Worm (Caenorhabditis elegans) whole organism, mixed stage, embryonic: Measurements from ENCODE around the gene R07E3.4.

Source experiments
- blmp-1 ChIP-seq: fragments of 150-350 bp; optimal IDR thresholded peaks from 2 replicates; lab custom pipeline; 2014; ENCODE audit warnings: missing biosample characterization, missing genetic modification characterization
- ceh-83 ChIP-seq: fragments of 200-800 bp; sonication (Bioruptor generic); optimal IDR thresholded peaks from 2 replicates; lab custom pipeline; 2018; ENCODE audit warnings: mild to moderate bottlenecking, missing genetic modification characterization, missing compliant biosample characterization
- drap-1 ChIP-seq: fragments of 200-800 bp; sonication (Bioruptor generic); optimal IDR thresholded peaks from 3 replicates; lab custom pipeline; 2018; ENCODE audit warnings: mild to moderate bottlenecking, missing genetic modification characterization, missing compliant biosample characterization
- elt-1 ChIP-seq: sonication (generic microtip); optimal IDR thresholded peaks from 2 replicates; lab custom pipeline; 2017; ENCODE audit warnings: missing genetic modification characterization, mild to moderate bottlenecking, missing compliant biosample characterization, antibody characterized with exemption, moderate library complexity, borderline replicate concordance; ENCODE audit not compliant: insufficient read depth
- elt-3 ChIP-seq: fragments of 150-350 bp; optimal IDR thresholded peaks from 2 replicates; lab custom pipeline; 2014; ENCODE audit warnings: missing biosample characterization, missing genetic modification characterization
- lin-13 ChIP-seq: fragments of 150-350 bp; optimal IDR thresholded peaks from 2 replicates; lab custom pipeline; 2014; ENCODE audit warnings: missing biosample characterization, missing genetic modification characterization
- mep-1 ChIP-seq: fragments of 150-350 bp; optimal IDR thresholded peaks from 2 replicates; lab custom pipeline; 2017; ENCODE audit warnings: missing biosample characterization, missing genetic modification reagents, missing genetic modification characterization, inconsistent platforms
- nhr-12 ChIP-seq: fragments of 150-350 bp; optimal IDR thresholded peaks from 2 replicates; lab custom pipeline; 2014; ENCODE audit warnings: missing biosample characterization, missing genetic modification characterization
- nhr-237 ChIP-seq: fragments of 150-350 bp; optimal IDR thresholded peaks from 2 replicates; lab custom pipeline; 2014; ENCODE audit warnings: missing biosample characterization, missing genetic modification characterization
- nhr-76 ChIP-seq: sonication (generic microtip); optimal IDR thresholded peaks from 2 replicates; lab custom pipeline; 2017; ENCODE audit warnings: missing biosample characterization, missing genetic modification characterization
- sem-2 ChIP-seq: fragments of 200-800 bp; sonication (Bioruptor generic); optimal IDR thresholded peaks from 2 replicates; lab custom pipeline; 2018; ENCODE audit warnings: mild to moderate bottlenecking, missing genetic modification characterization, missing compliant biosample characterization
- snpc-4 ChIP-seq: fragments of 150-350 bp; optimal IDR thresholded peaks from 2 replicates; lab custom pipeline; 2014; ENCODE audit warnings: missing biosample characterization, missing genetic modification characterization
- unc-62 ChIP-seq: fragments of 150-350 bp; optimal IDR thresholded peaks from 2 replicates; lab custom pipeline; 2014; ENCODE audit warnings: missing biosample characterization, missing genetic modification reagents, missing genetic modification characterization
- zip-8 ChIP-seq: fragments of 150-350 bp; optimal IDR thresholded peaks from 2 replicates; lab custom pipeline; 2014; ENCODE audit warnings: missing biosample characterization, missing genetic modification characterization

ce11 chrX:10297410-10297809 is 35.7 kb downstream of the R07E3.4 start:
- no peak for TF ChIP-seq lin-13 (tag; lab: Kevin White, UChicago)
- no peak for TF ChIP-seq blmp-1
- TF ChIP-seq drap-1 (GFP tag; lab: Kevin White, UChicago) = no peak
- no peak for TF ChIP-seq unc-62 (GFP tag; lab: Kevin White, UChicago)
- TF ChIP-seq sem-2 (GFP tag; lab: Kevin White, UChicago) = no peak
- TF ChIP-seq elt-3 (tag; lab: Kevin White, UChicago) = no peak
- no peak for TF ChIP-seq snpc-4
- TF ChIP-seq nhr-12 (tag; lab: Kevin White, UChicago) = no peak
- TF ChIP-seq elt-1 = no peak
- no peak for TF ChIP-seq nhr-237 (tag; lab: Kevin White, UChicago)
- no peak for TF ChIP-seq ceh-83 (GFP tag; lab: Kevin White, UChicago)
- TF ChIP-seq zip-8 = no peak
- no peak for TF ChIP-seq nhr-76
- TF ChIP-seq mep-1 (tag; lab: Kevin White, UChicago) = no peak
